Fruit fly (Drosophila melanogaster): ENCODE results near the gene CG2004.

The CG2004 gene

DNA sequence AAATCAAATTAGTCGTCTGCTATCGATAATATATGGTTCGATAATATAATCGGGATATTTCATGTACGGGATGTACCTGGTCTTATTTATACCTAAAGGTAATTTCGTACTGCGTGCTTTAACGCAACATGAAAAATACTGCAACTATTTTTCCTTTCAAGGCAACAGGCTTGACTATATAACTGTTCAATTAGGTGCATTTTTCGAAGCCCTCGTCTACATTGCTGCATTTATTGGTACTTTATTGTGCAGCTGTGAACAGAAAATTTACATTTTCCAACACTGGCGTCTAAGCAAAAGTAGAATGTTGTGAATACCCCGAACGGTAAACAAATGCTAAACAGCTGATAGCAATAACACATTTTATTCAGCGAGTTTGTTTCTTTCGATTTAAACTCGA, 24.7 kb downstream of the CG2004 start, which contains the start of the genes Ppt1 and Ogg1 (continued):
- peak; percentile 14 for TF ChIP-seq Oli (tag; optimal IDR thresholded peaks at IDR 0.05)
- TF ChIP-seq slou (GFP tag; optimal IDR thresholded peaks at IDR 0.05) = no peak
- TF ChIP-seq Dip3 (GFP tag; optimal IDR thresholded peaks at IDR 0.05) = peak; percentile 47
- TF ChIP-seq lov (optimal IDR thresholded peaks at IDR 0.05) = no peak
- TF ChIP-seq lov (GFP tag; IDR thresholded peaks at IDR 0.05) = no peak
- peak; percentile 15 for TF ChIP-seq CTCF (GFP tag; optimal IDR thresholded peaks at IDR 0.05)
- TF ChIP-seq trh (GFP tag; optimal IDR thresholded peaks at IDR 0.05) = no peak
- peak; percentile 52 for TF ChIP-seq CG16863 (GFP tag; optimal IDR thresholded peaks at IDR 0.05)
- TF ChIP-seq B-H2 (GFP tag; optimal IDR thresholded peaks at IDR 0.05) = peak; percentile 68
- TF ChIP-seq Myb (GFP tag; optimal IDR thresholded peaks at IDR 0.05) = peak; percentile 39
- peak; percentile 37; the same call in 1 of the 3 replicates for TF ChIP-seq CG17361 (GFP tag; IDR thresholded peaks at IDR 0.05)
- TF ChIP-seq CG7839 (tag; optimal IDR thresholded peaks at IDR 0.05) = peak; percentile 28
- TF ChIP-seq sr (GFP tag; IDR thresholded peaks at IDR 0.05) = no peak
- TF ChIP-seq Hr39 (optimal IDR thresholded peaks at IDR 0.05) = no peak
- TF ChIP-seq Six4 (GFP tag; optimal IDR thresholded peaks at IDR 0.05) = peak; percentile 52
- TF ChIP-seq CG31441 (GFP tag; IDR thresholded peaks at IDR 0.05) = 0 out of 2 replicates have a peak, but pooled peaks have one; percentile 34
- TF ChIP-seq Deaf1 (tag; optimal IDR thresholded peaks at IDR 0.05) = peak; percentile 13
- no peak for TF ChIP-seq NC2α (GFP tag; optimal IDR thresholded peaks at IDR 0.05)
- no peak for TF ChIP-seq Ssrp (tag; optimal IDR thresholded peaks at IDR 0.05)
- TF ChIP-seq fd102C (GFP tag; optimal IDR thresholded peaks at IDR 0.05) = no peak
- no peak for TF ChIP-seq CG7987 (GFP tag; optimal IDR thresholded peaks at IDR 0.05)
- peak; percentile 16 for TF ChIP-seq CG15696 (tag; optimal IDR thresholded peaks at IDR 0.05)
- TF ChIP-seq Ets97D (GFP tag; optimal IDR thresholded peaks at IDR 0.05) = peak; percentile 75
- TF ChIP-seq mld (GFP tag; IDR thresholded peaks at IDR 0.05; ENCODE audit: partially characterized antibody) = no peak
- TF ChIP-seq NfI (GFP tag; optimal IDR thresholded peaks at IDR 0.05) = peak; percentile 58
- peak; percentile 67 for TF ChIP-seq Hsf (GFP tag; optimal IDR thresholded peaks at IDR 0.05)
- TF ChIP-seq salm (tag; optimal IDR thresholded peaks at IDR 0.05) = no peak
- TF ChIP-seq E2f2 (GFP tag; IDR thresholded peaks at IDR 0.05) = peak; percentile 41; the same call in 1 of the 2 replicates
- peak; percentile 53; the same call in 1 of the 3 replicates for TF ChIP-seq CG34422 (GFP tag; IDR thresholded peaks at IDR 0.05)
- TF ChIP-seq unc-4 (GFP tag; IDR thresholded peaks at IDR 0.05; ENCODE audit: partially characterized antibody) = peak; percentile 61; the same call in 1 of the 2 replicates
- TF ChIP-seq ken (GFP tag; IDR thresholded peaks at IDR 0.05) = 0 out of 3 replicates have a peak, but pooled peaks have one; percentile 22
- peak; percentile 23 for TF ChIP-seq CG3995 (GFP tag; optimal IDR thresholded peaks at IDR 0.05)
- peak; percentile 62 for TF ChIP-seq Xbp1 (GFP tag; optimal IDR thresholded peaks at IDR 0.05)
- TF ChIP-seq CG12155 (GFP tag; optimal IDR thresholded peaks at IDR 0.05) = peak; percentile 61
- TF ChIP-seq da (GFP tag; optimal IDR thresholded peaks at IDR 0.05) = no peak
- no peak for TF ChIP-seq dmrt11E (tag; optimal IDR thresholded peaks at IDR 0.05)
- peak; percentile 51 for TF ChIP-seq CG9817 (tag; optimal IDR thresholded peaks at IDR 0.05)
- peak; percentile 39 for TF ChIP-seq CG12659 (GFP tag; optimal IDR thresholded peaks at IDR 0.05)
- peak; percentile 51 for TF ChIP-seq CG3281 (GFP tag; optimal IDR thresholded peaks at IDR 0.05)
- TF ChIP-seq pros (GFP tag; optimal IDR thresholded peaks at IDR 0.05) = no peak
- TF ChIP-seq zen (tag; optimal IDR thresholded peaks at IDR 0.05) = no peak
- peak; percentile 41 for TF ChIP-seq CG17359 (tag; optimal IDR thresholded peaks at IDR 0.05)
- peak; percentile 58 for TF ChIP-seq dm (GFP tag; optimal IDR thresholded peaks at IDR 0.05)
- peak; percentile 17 for TF ChIP-seq Mes4 (GFP tag; optimal IDR thresholded peaks at IDR 0.05)
- peak; percentile 44; the same call in 1 of the 2 replicates for TF ChIP-seq CG7372 (GFP tag; IDR thresholded peaks at IDR 0.05)
- TF ChIP-seq PHDP (tag; optimal IDR thresholded peaks at IDR 0.05) = peak; percentile 13
- no peak for TF ChIP-seq Jarid2 (GFP tag; optimal IDR thresholded peaks at IDR 0.05)
- TF ChIP-seq run (tag; optimal IDR thresholded peaks at IDR 0.05) = no peak
- peak; percentile 8 for TF ChIP-seq Nf-YB (GFP tag; optimal IDR thresholded peaks at IDR 0.05)
- peak; percentile 42 for TF ChIP-seq sob (GFP tag; IDR thresholded peaks at IDR 0.05)
- peak; percentile 39; the same call in 1 of the 2 replicates for TF ChIP-seq CG14441 (GFP tag; IDR thresholded peaks at IDR 0.05)
- no peak for TF ChIP-seq CG6854 (GFP tag; optimal IDR thresholded peaks at IDR 0.05)

Data from whole organism, embryonic.